Worm (Caenorhabditis elegans): Measurements from ENCODE around the gene zig-4.

zig-4 gene

ce11 chrX:7897690-7898089, 27.5 kb upstream of the zig-4 start, which contains the start of gene latd-1:
TSS of gene latd-1 (minus strand) at chrX:7897790.
- TF ChIP-seq nhr-19 (GFP tag; conservative IDR thresholded peaks at IDR 0.05) (no peak), nhr-71 (tag; optimal IDR thresholded peaks at IDR 0.05) (no peak), ama-1 (optimal IDR thresholded peaks at IDR 0.05) (no peak), lin-15B (tag; optimal IDR thresholded peaks at IDR 0.05) (no peak), C04F5.9 (tag; optimal IDR thresholded peaks at IDR 0.05) (no peak), nhr-11 (tag; optimal IDR thresholded peaks at IDR 0.05) (no peak), fos-1 (tag; optimal IDR thresholded peaks at IDR 0.05) (no peak), unc-86 (tag; optimal IDR thresholded peaks at IDR 0.05) (no peak), nhr-84 (tag; optimal IDR thresholded peaks at IDR 0.05) (no peak)

- TF ChIP-seq blmp-1 (tag; optimal IDR thresholded peaks at IDR 0.05), result no peak
- TF ChIP-seq zag-1 (tag; optimal IDR thresholded peaks at IDR 0.05), result no peak
- TF ChIP-seq efl-1 (optimal IDR thresholded peaks at IDR 0.05), result no peak
- TF ChIP-seq efl-1 (GFP tag; optimal IDR thresholded peaks at IDR 0.05 in 1 of 2), result peak in 1 of 2 experiments; percentile 89
Measured at ce11 chrX:7898131-7898530, 27.1 kb upstream of the zig-4 start.

ce11 chrX:7900180-7900579, 25.1 kb upstream of the zig-4 start:
- TF ChIP-seq fkh-8 (tag; optimal IDR thresholded peaks at IDR 0.05), result peak; percentile 56
- TF ChIP-seq nhr-71 (tag; optimal IDR thresholded peaks at IDR 0.05), result peak; percentile 17
- peak; percentile 15 for TF ChIP-seq lin-14 (GFP tag; optimal IDR thresholded peaks at IDR 0.05)
- no peak for TF ChIP-seq ces-1 (GFP tag; optimal IDR thresholded peaks at IDR 0.05)
- peak; percentile 9 for TF ChIP-seq egl-13 (tag; optimal IDR thresholded peaks at IDR 0.05)
- no peak for TF ChIP-seq ceh-63 (GFP tag; optimal IDR thresholded peaks at IDR 0.05)
- TF ChIP-seq lin-39 (tag; optimal IDR thresholded peaks at IDR 0.05), result no peak
- TF ChIP-seq elt-3 (tag; optimal IDR thresholded peaks at IDR 0.05), result no peak
- peak; percentile 86 for TF ChIP-seq dsc-1 (tag; optimal IDR thresholded peaks at IDR 0.05)
- no peak for TF ChIP-seq sptf-1 (tag; optimal IDR thresholded peaks at IDR 0.05)
- TF ChIP-seq sox-4 (tag; optimal IDR thresholded peaks at IDR 0.05), result no peak

ce11 chrX:7901840-7902239, 23.4 kb upstream of the zig-4 start:
- no peak for TF ChIP-seq hpl-2 (GFP tag; optimal IDR thresholded peaks at IDR 0.05)
- peak; percentile 49 for TF ChIP-seq elt-2 (tag; optimal IDR thresholded peaks at IDR 0.05)
- peak in 1 of 2 experiments; percentile 5 for TF ChIP-seq lin-35 (GFP tag; optimal IDR thresholded peaks at IDR 0.05)
- TF ChIP-seq ztf-11 (tag; optimal IDR thresholded peaks at IDR 0.05), result no peak

ce11 chrX:7902976-7903375, 22.3 kb upstream of the zig-4 start, which contains the start of gene C39D10.11:
TSS of gene C39D10.11 (plus strand) at chrX:7903276.
- TF ChIP-seq blmp-1 (tag; optimal IDR thresholded peaks at IDR 0.05) (no peak), pag-3 (tag; optimal IDR thresholded peaks at IDR 0.05; ENCODE audit: borderline replicate concordance, insufficient read depth) (no peak), C04F5.9 (tag; optimal IDR thresholded peaks at IDR 0.05) (no peak), nhr-47 (tag; optimal IDR thresholded peaks at IDR 0.05) (no peak), nhr-71 (tag; optimal IDR thresholded peaks at IDR 0.05) (no peak), nhr-85 (tag) (no peak), snpc-4 (tag; optimal IDR thresholded peaks at IDR 0.05) (no peak), pqm-1 (tag; optimal IDR thresholded peaks at IDR 0.05) (no peak), nhr-90 (tag; optimal IDR thresholded peaks at IDR 0.05; ENCODE audit: poor library complexity) (no peak), efl-1 (optimal IDR thresholded peaks at IDR 0.05) (no peak), efl-1 (GFP tag; optimal IDR thresholded peaks at IDR 0.05 in 1 of 2) (no peak), nhr-19 (GFP tag; conservative IDR thresholded peaks at IDR 0.05) (no peak), ceh-88 (GFP tag; IDR thresholded peaks at IDR 0.05) (no peak)
